Worm (Caenorhabditis elegans) whole organism, midembryonic: Measurements from ENCODE around the gene M162.5.

Experiments used
- cog-1 ChIP-seq: sonication (generic microtip); optimal IDR thresholded peaks from 2 replicates; lab custom pipeline; 2016; ENCODE audit warnings: missing genetic modification characterization, missing compliant biosample characterization
- flt-1 ChIP-seq: fragments of 200-800 bp; sonication (Bioruptor generic); IDR thresholded peaks from 2 replicates; pipeline ENCODE4 v1.3.6; 2022; ENCODE audit warnings: missing genetic modification characterization, missing compliant biosample characterization
- klf-2 ChIP-seq: fragments of 200-800 bp; sonication (Bioruptor generic); conservative IDR thresholded peaks from 2 replicates; pipeline ENCODE4 v1.3.6; 2022; ENCODE audit warnings: missing genetic modification reagents, missing genetic modification characterization, missing compliant biosample characterization
- med-1 ChIP-seq: sonication (generic microtip); optimal IDR thresholded peaks from 2 replicates; lab custom pipeline; 2017; ENCODE audit warnings: missing genetic modification characterization, mild to moderate bottlenecking, missing compliant biosample characterization, antibody characterized with exemption, missing genetic modification reagents; ENCODE audit not compliant: insufficient read depth
- tab-1 ChIP-seq: fragments of 200-800 bp; sonication (Bioruptor generic); IDR thresholded peaks from 2 replicates; pipeline ENCODE4 v1.3.6; 2022; ENCODE audit warnings: missing genetic modification characterization, missing compliant biosample characterization

ce11 chrV:19752879-19753278 lies 8.0 kb upstream of the M162.5 start:
- TF ChIP-seq tab-1 (GFP tag; lab: Robert Waterston, UW) (no peak), med-1 (GFP tag; lab: Kevin White, UChicago) (no peak), cog-1 (tag; lab: Kevin White, UChicago) (no peak), flt-1 (GFP tag; lab: Robert Waterston, UW) (no peak), klf-2 (GFP tag; lab: Robert Waterston, UW) (no peak)
